Worm (Caenorhabditis elegans) whole organism, L2 larva: ENCODE data around the gene R53.5.

ENCODE experiments used
- C34F6.9 ChIP-seq: fragments of 150-350 bp; optimal IDR thresholded peaks from 2 replicates; lab custom pipeline; 2014; ENCODE audit warnings: missing biosample characterization, missing genetic modification characterization
- F13H6.1 ChIP-seq: sonication (generic microtip); optimal IDR thresholded peaks from 2 replicates; lab custom pipeline; 2016; ENCODE audit warnings: missing genetic modification characterization, missing compliant biosample characterization
- R02D3.7 ChIP-seq: fragments of 150-350 bp; optimal IDR thresholded peaks from 2 replicates; lab custom pipeline; 2014; ENCODE audit warnings: missing biosample characterization, missing genetic modification characterization
- Y55F3AM.14 ChIP-seq: fragments of 200-800 bp; sonication (Bioruptor generic); optimal IDR thresholded peaks from 2 replicates; lab custom pipeline; 2018; ENCODE audit warnings: mild to moderate bottlenecking, missing genetic modification characterization, missing compliant biosample characterization
- ZK546.5 ChIP-seq: sonication (generic microtip); optimal IDR thresholded peaks from 2 replicates; lab custom pipeline; 2017; ENCODE audit warnings: missing biosample characterization, missing genetic modification characterization
- alr-1 ChIP-seq: fragments of 150-350 bp; optimal IDR thresholded peaks from 2 replicates; lab custom pipeline; 2014; ENCODE audit warnings: missing biosample characterization, missing genetic modification characterization
- aly-2 ChIP-seq: fragments of 150-350 bp; optimal IDR thresholded peaks from 2 replicates; lab custom pipeline; 2014; ENCODE audit warnings: missing biosample characterization, missing genetic modification characterization
- ama-1 ChIP-seq: fragments of 150-350 bp; optimal IDR thresholded peaks from 2 replicates; lab custom pipeline; 2018; ENCODE audit warnings: inconsistent platforms
- blmp-1 ChIP-seq: sonication (generic microtip); optimal IDR thresholded peaks from 2 replicates; lab custom pipeline; 2017; ENCODE audit warnings: missing genetic modification characterization, mild to moderate bottlenecking, missing compliant biosample characterization, antibody characterized with exemption, moderate library complexity; ENCODE audit not compliant: insufficient read depth
- ceh-16 ChIP-seq: fragments of 150-350 bp; optimal IDR thresholded peaks from 2 replicates; lab custom pipeline; 2014; ENCODE audit warnings: missing biosample characterization, missing genetic modification characterization
- ceh-82 ChIP-seq: fragments of 150-350 bp; optimal IDR thresholded peaks from 2 replicates; lab custom pipeline; 2014; ENCODE audit warnings: missing biosample characterization, missing genetic modification characterization
- crh-2 ChIP-seq: sonication (generic microtip); optimal IDR thresholded peaks from 2 replicates; lab custom pipeline; 2017; ENCODE audit warnings: missing biosample characterization, missing genetic modification characterization
- dmd-4 ChIP-seq: sonication (generic microtip); optimal IDR thresholded peaks from 2 replicates; lab custom pipeline; 2017; ENCODE audit warnings: missing biosample characterization, missing genetic modification characterization
- egl-27 ChIP-seq: sonication (generic microtip); optimal IDR thresholded peaks from 3 replicates; lab custom pipeline; 2017; ENCODE audit warnings: missing biosample characterization, missing genetic modification reagents, missing genetic modification characterization
- elt-1 ChIP-seq: fragments of 150-350 bp; optimal IDR thresholded peaks from 2 replicates; lab custom pipeline; 2014; ENCODE audit warnings: missing biosample characterization, missing genetic modification characterization
- elt-3 ChIP-seq: sonication (generic microtip); optimal IDR thresholded peaks from 2 replicates; lab custom pipeline; 2017; ENCODE audit warnings: missing biosample characterization, missing genetic modification characterization
- fos-1 ChIP-seq: fragments of 150-350 bp; optimal IDR thresholded peaks from 2 replicates; lab custom pipeline; 2014; ENCODE audit warnings: missing biosample characterization, missing genetic modification characterization
- gmeb-1 ChIP-seq: fragments of 150-350 bp; optimal IDR thresholded peaks from 2 replicates; lab custom pipeline; 2014; ENCODE audit warnings: missing biosample characterization, missing genetic modification characterization
- lin-11 ChIP-seq: fragments of 150-350 bp; sonication (generic microtip); optimal IDR thresholded peaks from 2 replicates; lab custom pipeline; 2014; ENCODE audit warnings: missing biosample characterization, missing genetic modification characterization, inconsistent platforms, mixed read lengths
- lin-13 ChIP-seq: fragments of 150-350 bp; optimal IDR thresholded peaks from 2 replicates; lab custom pipeline; 2014; ENCODE audit warnings: missing biosample characterization, missing genetic modification reagents, missing genetic modification characterization
- lin-39 ChIP-seq: fragments of 150-350 bp; optimal IDR thresholded peaks from 2 replicates; lab custom pipeline; 2014; ENCODE audit warnings: missing biosample characterization, missing genetic modification reagents, missing genetic modification characterization
- lsy-2 ChIP-seq, 2 experiments: fragments of 150-350 bp in 1 of 2; sonication (generic microtip) in 1 of 2; optimal IDR thresholded peaks; 2 replicates each; lab custom pipeline; 2014 to 2017; ENCODE audit warnings: missing biosample characterization in 2 of 2, missing genetic modification characterization in 2 of 2
- mab-5 ChIP-seq: fragments of 150-350 bp; optimal IDR thresholded peaks from 2 replicates; lab custom pipeline; 2014; ENCODE audit warnings: missing biosample characterization, missing genetic modification characterization
- mbf-1 ChIP-seq: sonication (generic microtip); optimal IDR thresholded peaks from 2 replicates; lab custom pipeline; 2017; ENCODE audit warnings: missing biosample characterization, missing genetic modification characterization
- mdl-1 ChIP-seq, 2 experiments: fragments of 150-350 bp in 1 of 2; sonication (generic microtip) in 1 of 2; optimal IDR thresholded peaks; 2 replicates each; lab custom pipeline; 2017; ENCODE audit warnings: missing biosample characterization in 2 of 2, missing genetic modification characterization in 2 of 2
- nhr-10 ChIP-seq: sonication (generic microtip); optimal IDR thresholded peaks from 2 replicates; lab custom pipeline; 2017; ENCODE audit warnings: missing biosample characterization, missing genetic modification characterization
- nhr-11 ChIP-seq: fragments of 150-350 bp; optimal IDR thresholded peaks from 2 replicates; lab custom pipeline; 2014; ENCODE audit warnings: missing biosample characterization, missing genetic modification characterization
- nhr-12 ChIP-seq: fragments of 150-350 bp; optimal IDR thresholded peaks from 2 replicates; lab custom pipeline; 2014; ENCODE audit warnings: missing biosample characterization, missing genetic modification characterization
- nhr-129 ChIP-seq: fragments of 150-350 bp; optimal IDR thresholded peaks from 2 replicates; lab custom pipeline; 2014; ENCODE audit warnings: missing biosample characterization, missing genetic modification characterization
- nhr-21 ChIP-seq: fragments of 150-350 bp; optimal IDR thresholded peaks from 2 replicates; lab custom pipeline; 2014; ENCODE audit warnings: missing biosample characterization, missing genetic modification characterization
- nhr-23 ChIP-seq: fragments of 150-350 bp; optimal IDR thresholded peaks from 2 replicates; lab custom pipeline; 2014; ENCODE audit warnings: missing biosample characterization, missing genetic modification reagents, missing genetic modification characterization
- nhr-237 ChIP-seq: fragments of 150-350 bp; optimal IDR thresholded peaks from 2 replicates; lab custom pipeline; 2014; ENCODE audit warnings: missing biosample characterization, missing genetic modification characterization
- nhr-25 ChIP-seq: fragments of 150-350 bp; sonication (generic microtip); optimal IDR thresholded peaks from 3 replicates; lab custom pipeline; 2014; ENCODE audit warnings: missing biosample characterization, missing genetic modification characterization
- nhr-6 ChIP-seq: fragments of 150-350 bp; optimal IDR thresholded peaks from 2 replicates; lab custom pipeline; 2014; ENCODE audit warnings: missing biosample characterization, missing genetic modification characterization
- nhr-77 ChIP-seq: fragments of 150-350 bp; optimal IDR thresholded peaks from 2 replicates; lab custom pipeline; 2014; ENCODE audit warnings: missing biosample characterization, missing genetic modification characterization
- peb-1 ChIP-seq: fragments of 150-350 bp; optimal IDR thresholded peaks from 2 replicates; lab custom pipeline; 2014; ENCODE audit warnings: missing biosample characterization, missing genetic modification characterization
- sem-4 ChIP-seq: fragments of 150-350 bp; optimal IDR thresholded peaks from 2 replicates; lab custom pipeline; 2014; ENCODE audit warnings: missing biosample characterization, missing genetic modification reagents, missing genetic modification characterization
- skn-1 ChIP-seq: sonication (generic microtip); optimal IDR thresholded peaks from 2 replicates; lab custom pipeline; 2017; ENCODE audit warnings: missing biosample characterization, missing genetic modification characterization
- sma-3 ChIP-seq: sonication (generic microtip); optimal IDR thresholded peaks from 2 replicates; lab custom pipeline; 2016; ENCODE audit warnings: missing genetic modification reagents, missing genetic modification characterization, missing compliant biosample characterization
- sma-9 ChIP-seq, 2 experiments: fragments of 150-350 bp in 1 of 2; sonication (generic microtip) in 1 of 2; optimal IDR thresholded peaks; 2 replicates each; lab custom pipeline; 2014 to 2016; ENCODE audit warnings: missing genetic modification characterization in 2 of 2, mild to moderate bottlenecking in 1 of 2, missing biosample characterization in 1 of 2, missing compliant biosample characterization in 1 of 2, missing genetic modification reagents in 1 of 2, moderate library complexity in 1 of 2
- snpc-4 ChIP-seq: fragments of 150-350 bp; optimal IDR thresholded peaks from 2 replicates; lab custom pipeline; 2014; ENCODE audit warnings: missing biosample characterization, missing genetic modification characterization
- unc-39 ChIP-seq: fragments of 150-350 bp; optimal IDR thresholded peaks from 2 replicates; lab custom pipeline; 2014; ENCODE audit warnings: missing biosample characterization, missing genetic modification characterization
- unc-55 ChIP-seq: fragments of 150-350 bp; sonication (generic microtip); optimal IDR thresholded peaks from 3 replicates; lab custom pipeline; 2014; ENCODE audit warnings: missing biosample characterization, missing genetic modification reagents, missing genetic modification characterization
- unc-62 ChIP-seq: fragments of 150-350 bp; optimal IDR thresholded peaks from 2 replicates; lab custom pipeline; 2014; ENCODE audit warnings: missing biosample characterization, missing genetic modification reagents, missing genetic modification characterization
- zag-1 ChIP-seq: fragments of 150-350 bp; optimal IDR thresholded peaks from 2 replicates; lab custom pipeline; 2014; ENCODE audit warnings: missing biosample characterization, missing genetic modification characterization
- ztf-1 ChIP-seq: fragments of 200-800 bp; sonication (Bioruptor generic); conservative IDR thresholded peaks from 2 replicates; pipeline ENCODE4 v1.3.6; 2022; ENCODE audit warnings: missing genetic modification characterization, missing compliant biosample characterization
- ztf-11 ChIP-seq: sonication (generic microtip); optimal IDR thresholded peaks from 2 replicates; lab custom pipeline; 2017; ENCODE audit warnings: missing biosample characterization, missing genetic modification characterization
- ztf-4 ChIP-seq: fragments of 150-350 bp; optimal IDR thresholded peaks from 2 replicates; lab custom pipeline; 2014; ENCODE audit warnings: missing biosample characterization, missing genetic modification characterization

The R53.5 gene

DNA sequence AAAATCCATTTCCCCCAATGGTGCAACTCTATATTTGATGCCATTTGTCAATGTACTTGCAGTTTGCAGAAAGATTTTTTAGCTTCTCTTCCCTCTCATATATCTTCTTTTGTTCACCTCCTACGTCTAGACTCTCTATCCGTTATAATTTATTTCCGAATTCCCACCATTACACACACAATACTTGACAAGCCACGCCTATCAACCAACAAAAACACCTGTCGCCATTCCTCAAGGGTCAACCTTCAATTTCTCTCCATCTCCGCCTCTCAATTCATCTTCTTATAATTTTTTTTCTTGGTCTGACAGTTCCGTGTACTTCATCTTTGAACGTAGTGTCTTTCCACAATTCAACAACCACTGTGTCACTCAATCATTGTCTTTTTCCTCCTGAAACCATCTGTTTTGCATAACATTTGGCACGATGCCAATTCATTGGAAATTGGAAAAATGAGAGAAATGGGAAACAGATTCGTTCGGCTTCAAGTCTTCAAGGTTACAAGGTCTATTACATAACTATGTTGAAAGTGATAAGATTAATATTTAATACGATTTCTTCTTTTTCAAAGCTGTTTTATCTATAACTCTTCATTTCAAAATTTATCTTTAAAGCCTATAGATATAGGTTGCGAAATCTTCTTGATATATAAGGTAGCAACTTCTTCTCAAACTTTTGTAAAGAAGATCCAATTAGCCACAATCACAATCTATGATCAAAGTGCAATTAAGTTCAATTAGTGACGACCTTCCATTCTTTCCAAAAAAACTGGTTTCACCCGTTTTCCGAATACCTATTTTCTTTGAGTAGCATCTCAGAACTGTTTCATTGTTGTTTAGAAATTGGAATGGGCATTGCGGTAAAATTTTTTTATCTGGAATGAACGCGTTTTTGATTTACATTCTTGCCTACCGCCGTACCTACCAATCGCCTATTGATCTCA lies 16.6 kb upstream of the R53.5 start:
- no peak for TF ChIP-seq sma-3 (GFP tag; lab: Kevin White, UChicago)
- peak; percentile 54 for TF ChIP-seq nhr-25 (tag; lab: Kevin White, UChicago)
- TF ChIP-seq mab-5 (tag; lab: Kevin White, UChicago) = peak; percentile 65
- peak; percentile 30 for TF ChIP-seq sma-9 (GFP tag; optimal IDR thresholded peaks at IDR 0.05; lab: Kevin White, UChicago)
- TF ChIP-seq sma-9 (tag; optimal IDR thresholded peaks at IDR 0.05; lab: Kevin White, UChicago) = no peak

- TF ChIP-seq ama-1 (no peak), ceh-82 (tag; lab: Kevin White, UChicago) (no peak), Y55F3AM.14 (GFP tag; lab: Kevin White, UChicago) (peak; percentile 66), alr-1 (tag; lab: Kevin White, UChicago) (no peak), lin-39 (tag; lab: Kevin White, UChicago) (peak; percentile 73), nhr-129 (tag; lab: Kevin White, UChicago) (peak; percentile 82), ceh-16 (tag; lab: Kevin White, UChicago) (no peak), unc-55 (GFP tag; lab: Kevin White, UChicago) (peak; percentile 63), nhr-6 (peak; percentile 58), nhr-10 (tag; lab: Kevin White, UChicago) (no peak), blmp-1 (no peak), aly-2 (no peak), nhr-237 (no peak), ztf-1 (no peak), elt-3 (no peak), skn-1 (tag; lab: Kevin White, UChicago) (no peak), nhr-21 (tag; lab: Kevin White, UChicago) (no peak), peb-1 (tag; lab: Kevin White, UChicago) (no peak), ztf-4 (tag; lab: Kevin White, UChicago) (peak; percentile 31), gmeb-1 (tag; lab: Kevin White, UChicago) (no peak), ZK546.5 (tag; lab: Kevin White, UChicago) (no peak), F13H6.1 (tag; lab: Kevin White, UChicago) (peak; percentile 92), zag-1 (tag; lab: Kevin White, UChicago) (peak; percentile 53), C34F6.9 (tag; lab: Kevin White, UChicago) (peak; percentile 72), elt-1 (tag; lab: Kevin White, UChicago) (no peak), sma-3 (GFP tag; lab: Kevin White, UChicago) (peak; percentile 11), mbf-1 (tag; lab: Kevin White, UChicago) (no peak), lin-13 (GFP tag; lab: Kevin White, UChicago) (peak; percentile 55), mdl-1 (tag; optimal IDR thresholded peaks at IDR 0.05; lab: Kevin White, UChicago) (peak; percentile 55 to 63), mab-5 (tag; lab: Kevin White, UChicago) (peak; percentile 80), nhr-23 (tag; lab: Kevin White, UChicago) (no peak), crh-2 (peak; percentile 51), egl-27 (peak; percentile 8), fos-1 (tag; lab: Kevin White, UChicago) (peak; percentile 16), lin-11 (tag; lab: Kevin White, UChicago) (no peak), sem-4 (tag; lab: Kevin White, UChicago) (peak; percentile 87), nhr-12 (no peak), snpc-4 (tag; lab: Kevin White, UChicago) (peak; percentile 9), nhr-11 (no peak), sma-9 (GFP tag; optimal IDR thresholded peaks at IDR 0.05; lab: Kevin White, UChicago) (peak; percentile 92), sma-9 (tag; optimal IDR thresholded peaks at IDR 0.05; lab: Kevin White, UChicago) (no peak), dmd-4 (tag; lab: Kevin White, UChicago) (no peak), nhr-25 (tag; lab: Kevin White, UChicago) (no peak), unc-62 (GFP tag; lab: Kevin White, UChicago) (peak; percentile 31), ztf-11 (tag; lab: Kevin White, UChicago) (no peak), nhr-77 (no peak), lsy-2 (tag; optimal IDR thresholded peaks at IDR 0.05; lab: Kevin White, UChicago) (peak; percentile 18 to 72), unc-39 (tag; lab: Kevin White, UChicago) (peak; percentile 1), R02D3.7 (no peak)
Observed at ce11 chrII:9984866-9985336, 14.6 kb upstream of the R53.5 start.
